Worm (Caenorhabditis elegans): ENCODE results near the gene col-180.

DNA sequence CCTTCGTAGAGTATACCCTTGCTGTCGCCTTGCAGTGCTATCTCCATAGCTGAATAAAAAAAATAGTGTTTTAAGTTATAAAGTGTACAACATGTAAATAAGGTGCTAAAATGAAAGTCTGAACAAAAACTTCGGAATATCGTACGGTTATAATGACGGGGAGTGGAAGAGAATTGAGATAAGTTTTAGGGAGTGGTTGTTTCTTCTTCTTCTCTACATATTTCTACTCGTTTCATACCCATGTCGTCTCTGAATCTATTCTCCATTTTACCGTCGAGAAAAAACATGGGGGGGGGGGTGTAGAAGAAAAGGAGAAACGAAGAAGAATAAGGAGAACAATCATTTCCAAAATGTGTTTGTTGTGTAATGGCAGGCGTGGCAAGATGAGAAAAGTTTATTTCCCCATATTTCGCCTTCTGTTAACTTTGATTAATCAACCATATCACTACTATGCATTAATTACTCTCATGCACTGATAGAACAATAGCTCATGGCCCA lies 4.4 kb upstream of the col-180 start, which contains the start of gene C44C10.9:
- TF ChIP-seq scrt-1 (GFP tag; IDR thresholded peaks at IDR 0.05): no peak
- TF ChIP-seq tbx-37 (GFP tag; conservative IDR thresholded peaks at IDR 0.05): no peak
- no peak for TF ChIP-seq ets-7 (tag; optimal IDR thresholded peaks at IDR 0.05)

Measured in whole organism, early embryonic.